Worm (Caenorhabditis elegans): Measurements from ENCODE around the gene D1022.9.

DNA sequence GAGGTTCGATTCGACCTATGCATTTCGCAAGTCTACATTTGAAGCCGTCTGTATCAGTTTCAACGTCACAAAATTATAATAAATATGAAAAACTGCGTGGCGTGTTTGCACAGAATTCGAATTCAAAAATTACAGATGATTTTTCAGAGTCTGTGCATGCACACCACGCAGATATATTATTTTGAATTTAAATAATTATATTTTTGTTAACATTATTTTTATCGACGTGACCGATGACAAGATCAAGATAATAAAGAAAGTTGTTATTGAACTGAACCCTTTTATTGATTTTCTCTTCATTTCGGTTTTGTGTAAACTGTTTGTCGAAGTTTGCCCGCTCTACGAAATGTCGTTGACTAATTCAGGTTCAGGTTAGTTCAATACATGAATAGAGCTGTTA lies 15.5 kb upstream of the D1022.9 start, which contains the start of gene C28F5.1:
- TF ChIP-seq lin-15B (tag; optimal IDR thresholded peaks at IDR 0.05), result no peak
- no peak for TF ChIP-seq unc-39 (tag; optimal IDR thresholded peaks at IDR 0.05)
- TF ChIP-seq pha-4 (GFP tag; IDR thresholded peaks at IDR 0.05), result no peak
- TF ChIP-seq pha-4 (tag; optimal IDR thresholded peaks at IDR 0.05), result no peak
- no peak for TF ChIP-seq lir-3 (tag; optimal IDR thresholded peaks at IDR 0.05)
- no peak for TF ChIP-seq ztf-11 (tag; optimal IDR thresholded peaks at IDR 0.05)
- no peak for TF ChIP-seq egl-27 (tag; optimal IDR thresholded peaks at IDR 0.05)
- TF ChIP-seq zag-1 (tag; optimal IDR thresholded peaks at IDR 0.05), result no peak
- no peak for TF ChIP-seq lin-39 (tag; optimal IDR thresholded peaks at IDR 0.05)
- TF ChIP-seq lsy-2 (tag; optimal IDR thresholded peaks at IDR 0.05), result no peak
- TF ChIP-seq ceh-20 (GFP tag; IDR thresholded peaks at IDR 0.05), result no peak

Measured in whole organism, L4 larva.